Worm (Caenorhabditis elegans): ENCODE measurements around the gene ndus-8.

ndus-8 gene

ce11 chrIII:7189581-7190128, 44.3 kb downstream of the ndus-8 start, which contains the start of gene rps-21 (continued):
- TF ChIP-seq egl-13 (tag; optimal IDR thresholded peaks at IDR 0.05), result peak; percentile 22
- TF ChIP-seq C34B4.2 (tag; optimal IDR thresholded peaks at IDR 0.05), result no peak
- TF ChIP-seq grh-1 (GFP tag; IDR thresholded peaks at IDR 0.05), result peak; percentile 63

- TF ChIP-seq efl-1 (optimal IDR thresholded peaks at IDR 0.05) (no peak), efl-1 (GFP tag; optimal IDR thresholded peaks at IDR 0.05 in 1 of 2) (peak in 1 of 2 experiments; percentile 14), unc-30 (tag; optimal IDR thresholded peaks at IDR 0.05) (no peak), egl-27 (tag; optimal IDR thresholded peaks at IDR 0.05) (no peak), zag-1 (tag; optimal IDR thresholded peaks at IDR 0.05) (no peak), unc-130 (tag; optimal IDR thresholded peaks at IDR 0.05) (no peak), egl-13 (tag; optimal IDR thresholded peaks at IDR 0.05) (no peak), xbp-1 (tag; optimal IDR thresholded peaks at IDR 0.05) (no peak), elt-2 (tag; optimal IDR thresholded peaks at IDR 0.05) (peak; percentile 37), hlh-17 (GFP tag; optimal IDR thresholded peaks at IDR 0.05; ENCODE audit: borderline replicate concordance) (no peak), hlh-4 (tag; optimal IDR thresholded peaks at IDR 0.05) (no peak), lir-3 (tag; optimal IDR thresholded peaks at IDR 0.05; ENCODE audit: poor library complexity) (no peak), ztf-11 (tag; optimal IDR thresholded peaks at IDR 0.05) (no peak), lin-35 (GFP tag; optimal IDR thresholded peaks at IDR 0.05) (no peak), nhr-77 (tag; optimal IDR thresholded peaks at IDR 0.05) (no peak), lsy-2 (tag; optimal IDR thresholded peaks at IDR 0.05) (peak in 1 of 2 experiments; percentile 5)
Measured at ce11 chrIII:7188300-7189052, 45.5 kb downstream of the ndus-8 start, which contains the start of the genes F37C12.21 and F37C12.10. F37C12.21 (plus strand) TSS chrIII:7188357. F37C12.10 (minus strand) TSS chrIII:7188384.

ce11 chrIII:7185473-7185872, 48.5 kb downstream of the ndus-8 start, which contains the start of gene F37C12.14:
F37C12.14 (minus strand) TSS chrIII:7185573.
- TF ChIP-seq efl-3 (GFP tag; optimal IDR thresholded peaks at IDR 0.05), result no peak
- TF ChIP-seq nhr-28 (tag; optimal IDR thresholded peaks at IDR 0.05), result no peak
- TF ChIP-seq ceh-8 (GFP tag; optimal IDR thresholded peaks at IDR 0.05), result no peak
- no peak for TF ChIP-seq lin-39 (tag; optimal IDR thresholded peaks at IDR 0.05)
- TF ChIP-seq ceh-63 (GFP tag; optimal IDR thresholded peaks at IDR 0.05), result no peak
- no peak for TF ChIP-seq egl-13 (tag; optimal IDR thresholded peaks at IDR 0.05)
- TF ChIP-seq sup-37 (GFP tag; optimal IDR thresholded peaks at IDR 0.05), result no peak
- TF ChIP-seq nhr-77 (tag; optimal IDR thresholded peaks at IDR 0.05), result no peak
- TF ChIP-seq nhr-85 (tag), result no peak
- no peak for TF ChIP-seq alr-1 (tag; optimal IDR thresholded peaks at IDR 0.05; ENCODE audit: borderline replicate concordance)
- TF ChIP-seq nhr-237 (tag; optimal IDR thresholded peaks at IDR 0.05), result no peak
- TF ChIP-seq efl-1 (optimal IDR thresholded peaks at IDR 0.05), result no peak
- no peak for TF ChIP-seq efl-1 (GFP tag; optimal IDR thresholded peaks at IDR 0.05 in 1 of 2)

- peak; percentile 64 to 90 for TF ChIP-seq lsy-2 (tag; optimal IDR thresholded peaks at IDR 0.05)
- TF ChIP-seq swsn-7 (tag; optimal IDR thresholded peaks at IDR 0.05), result peak; percentile 27
- TF ChIP-seq dsc-1 (tag; optimal IDR thresholded peaks at IDR 0.05), result no peak
- peak; percentile 47 for TF ChIP-seq mep-1 (tag; optimal IDR thresholded peaks at IDR 0.05)
- peak; percentile 54 for TF ChIP-seq fos-1 (tag; optimal IDR thresholded peaks at IDR 0.05)
- peak; percentile 40 for TF ChIP-seq nhr-20 (tag; optimal IDR thresholded peaks at IDR 0.05)
- TF ChIP-seq hpl-2 (GFP tag; optimal IDR thresholded peaks at IDR 0.05), result peak; percentile 33
- no peak for TF ChIP-seq tlp-1 (tag; optimal IDR thresholded peaks at IDR 0.05)
- peak; percentile 1 for TF ChIP-seq vab-15 (tag; optimal IDR thresholded peaks at IDR 0.05)
- TF ChIP-seq egl-27 (tag; optimal IDR thresholded peaks at IDR 0.05), result peak in 1 of 2 experiments; percentile 57
- peak; percentile 49 for TF ChIP-seq isw-1 (GFP tag; IDR thresholded peaks at IDR 0.05)
- TF ChIP-seq snpc-4 (tag; optimal IDR thresholded peaks at IDR 0.05), result no peak
- no peak for TF ChIP-seq grh-1 (GFP tag; IDR thresholded peaks at IDR 0.05)
- TF ChIP-seq nhr-71 (tag; optimal IDR thresholded peaks at IDR 0.05), result peak; percentile 69
- no peak for TF ChIP-seq fkh-4 (tag; optimal IDR thresholded peaks at IDR 0.05; ENCODE audit: borderline replicate concordance)
- TF ChIP-seq elt-2 (tag; optimal IDR thresholded peaks at IDR 0.05), result no peak
- peak; percentile 53 to 86 for TF ChIP-seq lin-35 (GFP tag; optimal IDR thresholded peaks at IDR 0.05)
- TF ChIP-seq egl-13 (tag; optimal IDR thresholded peaks at IDR 0.05), result no peak
- no peak for TF ChIP-seq ceh-63 (GFP tag; optimal IDR thresholded peaks at IDR 0.05)
- TF ChIP-seq lir-3 (tag; optimal IDR thresholded peaks at IDR 0.05; ENCODE audit: poor library complexity), result peak; percentile 56
- TF ChIP-seq sup-37 (GFP tag; optimal IDR thresholded peaks at IDR 0.05), result no peak
- no peak for TF ChIP-seq lin-39 (tag; optimal IDR thresholded peaks at IDR 0.05)
- peak; percentile 33 for TF ChIP-seq fkh-8 (tag; optimal IDR thresholded peaks at IDR 0.05)
- peak; percentile 61 for TF ChIP-seq nhr-47 (tag; optimal IDR thresholded peaks at IDR 0.05)
- TF ChIP-seq jun-1 (tag; optimal IDR thresholded peaks at IDR 0.05), result no peak
- TF ChIP-seq ceh-88 (GFP tag; IDR thresholded peaks at IDR 0.05), result peak; percentile 9; the same call in 1 of the 2 replicates
Measured at ce11 chrIII:7184022-7184421, 50.0 kb downstream of the ndus-8 start, which contains the start of gene yju-2. yju-2 (plus strand) TSS chrIII:7184336.

All from whole organism, L1 larva.